Worm (Caenorhabditis elegans) whole organism, L4/young adult: ENCODE results near the gene gst-33.

Source experiments
- W03F9.2 ChIP-seq: fragments of 150-350 bp; optimal IDR thresholded peaks from 2 replicates; lab custom pipeline; 2014; ENCODE audit warnings: missing biosample characterization, missing genetic modification characterization
- dao-5 ChIP-seq: sonication (generic microtip); optimal IDR thresholded peaks from 2 replicates; lab custom pipeline; 2016; ENCODE audit warnings: missing genotype, missing genetic modification characterization, moderate library complexity, missing compliant biosample characterization
- him-1 ChIP-seq: sonication (generic microtip); optimal IDR thresholded peaks from 2 replicates; lab custom pipeline; 2016; ENCODE audit warnings: missing genotype, missing genetic modification reagents, missing genetic modification characterization, missing compliant biosample characterization

gst-33 gene

ce11 chrV:3431535-3431990 is 36.8 kb downstream of the gst-33 start, which contains the start of the genes T20D4.19 and srj-9:
TSS of gene T20D4.19 (minus strand) at chrV:3431635.
TSS of gene srj-9 (plus strand) at chrV:3431940.
- TF ChIP-seq dao-5 (tag; lab: Kevin White, UChicago) = no peak
- no peak for TF ChIP-seq W03F9.2 (tag; lab: Kevin White, UChicago)
- no peak for TF ChIP-seq him-1 (tag; lab: Kevin White, UChicago)

ce11 chrV:3428697-3429096 is 39.7 kb downstream of the gst-33 start, which contains the start of gene srab-20:
TSS of gene srab-20 (plus strand) at chrV:3428997.
- no peak for TF ChIP-seq W03F9.2 (tag; lab: Kevin White, UChicago)
- TF ChIP-seq him-1 (tag; lab: Kevin White, UChicago) = no peak

ce11 chrV:3426076-3426475 is 42.3 kb downstream of the gst-33 start, which contains the start of gene srab-22:
TSS of gene srab-22 (plus strand) at chrV:3426376.
- TF ChIP-seq him-1 (tag; lab: Kevin White, UChicago) (no peak), W03F9.2 (tag; lab: Kevin White, UChicago) (no peak), dao-5 (tag; lab: Kevin White, UChicago) (no peak)

ce11 chrV:3424341-3424740 is 44.0 kb downstream of the gst-33 start, which contains the start of gene srab-21:
TSS of gene srab-21 (minus strand) at chrV:3424441.
- TF ChIP-seq dao-5 (tag; lab: Kevin White, UChicago) (no peak), W03F9.2 (tag; lab: Kevin White, UChicago) (no peak), him-1 (tag; lab: Kevin White, UChicago) (no peak)

- TF ChIP-seq dao-5 (tag; lab: Kevin White, UChicago) = no peak
- TF ChIP-seq W03F9.2 (tag; lab: Kevin White, UChicago) = no peak
- TF ChIP-seq him-1 (tag; lab: Kevin White, UChicago) = no peak
Measured at ce11 chrV:3417928-3418327, 50.4 kb downstream of the gst-33 start, which contains the start of gene T20D4.3. TSS of gene T20D4.3 (plus strand) at chrV:3418228.
